Fruit fly (Drosophila melanogaster) S2 (cell line): ENCODE results near the gene drpr.

Experiments used
- CG8478 ChIP-seq: fragments of >200 bp; optimal IDR thresholded peaks from 2 replicates; lab custom pipeline; 2018
- CTCF ChIP-seq, 2 experiments: fragments of >200 bp; optimal IDR thresholded peaks; 2 replicates each; lab custom pipeline; 2018

The drpr gene

dm6 chr3L:1674381-1674780, 56.5 kb downstream of the drpr start, which contains the start of gene CG7991:
Gene CG7991 (plus strand): TSS chr3L:1674709.
- TF ChIP-seq CTCF (optimal IDR thresholded peaks at IDR 0.05; lab: Kevin White, UChicago) (no peak), CG8478 (lab: Kevin White, UChicago) (no peak)

dm6 chr3L:1672627-1673026, 58.3 kb downstream of the drpr start, which contains the start of gene CG13930:
Gene CG13930 (minus strand): TSS chr3L:1672727.
- TF ChIP-seq CG8478 (lab: Kevin White, UChicago) (no peak), CTCF (optimal IDR thresholded peaks at IDR 0.05; lab: Kevin White, UChicago) (no peak)

dm6 chr3L:1670008-1670407, 60.9 kb downstream of the drpr start, which contains the start of gene RabX5:
Gene RabX5 (minus strand): TSS chr3L:1670108.
- TF ChIP-seq CTCF (optimal IDR thresholded peaks at IDR 0.05; lab: Kevin White, UChicago) (no peak), CG8478 (lab: Kevin White, UChicago) (no peak)

DNA sequence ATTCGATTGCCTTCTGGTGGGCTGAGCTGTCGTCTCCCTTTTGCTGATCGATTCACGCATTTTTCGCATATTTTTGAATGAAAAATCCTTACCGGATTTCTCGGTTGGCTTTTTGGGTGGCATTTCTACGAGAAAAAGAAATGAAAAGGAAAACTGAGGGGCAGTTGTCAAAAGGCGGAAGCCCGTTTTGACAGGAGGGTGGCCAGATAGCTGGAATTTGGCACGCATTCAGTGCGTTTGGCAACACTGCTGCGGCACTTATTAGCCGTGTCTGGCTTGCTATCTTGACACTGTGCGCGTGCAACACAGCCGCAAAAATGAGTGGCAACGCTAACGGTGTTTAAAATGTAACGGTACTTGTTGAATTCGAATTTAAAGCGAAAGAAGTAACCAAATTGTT, 62.4 kb downstream of the drpr start, which contains the start of gene RpL23A:
Gene RpL23A, minus strand, starts transcription at position 151 of the 400 bp plus-strand sequence.
- TF ChIP-seq CTCF (optimal IDR thresholded peaks at IDR 0.05; lab: Kevin White, UChicago) (peak; percentile 72 to 74), CG8478 (lab: Kevin White, UChicago) (no peak)

DNA sequence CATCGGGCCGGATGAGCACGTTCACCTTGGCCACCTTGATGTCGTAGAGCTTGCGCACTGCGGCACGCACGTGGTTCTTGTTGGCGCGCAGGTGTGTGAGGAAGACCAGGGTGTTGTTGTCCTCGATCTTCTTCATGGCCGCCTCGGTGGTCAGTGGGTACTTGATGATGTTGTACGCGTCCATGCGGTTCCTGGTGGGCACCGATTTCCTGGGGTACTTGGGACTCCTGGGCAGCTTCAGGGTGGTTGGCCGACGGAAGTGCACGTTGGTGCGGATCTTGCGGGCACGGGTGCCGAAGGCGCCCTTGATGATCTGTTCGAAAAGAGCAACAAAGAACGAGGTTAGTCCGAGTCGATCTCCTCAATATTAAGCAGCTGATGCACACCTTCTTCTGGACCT, 63.5 kb downstream of the drpr start:
- TF ChIP-seq CG8478 (lab: Kevin White, UChicago) (no peak), CTCF (optimal IDR thresholded peaks at IDR 0.05; lab: Kevin White, UChicago) (no peak)
